Worm (Caenorhabditis elegans) whole organism, early embryonic: ENCODE data around the gene nhr-8.

Source experiments
- ama-1 ChIP-seq: fragments of 150-350 bp; optimal IDR thresholded peaks from 2 replicates; lab custom pipeline; 2014
- scrt-1 ChIP-seq: fragments of 200-800 bp; sonication (Bioruptor generic); IDR thresholded peaks from 2 replicates; pipeline ENCODE4 v1.3.6; 2022; ENCODE audit warnings: missing genetic modification characterization, missing compliant biosample characterization

DNA sequence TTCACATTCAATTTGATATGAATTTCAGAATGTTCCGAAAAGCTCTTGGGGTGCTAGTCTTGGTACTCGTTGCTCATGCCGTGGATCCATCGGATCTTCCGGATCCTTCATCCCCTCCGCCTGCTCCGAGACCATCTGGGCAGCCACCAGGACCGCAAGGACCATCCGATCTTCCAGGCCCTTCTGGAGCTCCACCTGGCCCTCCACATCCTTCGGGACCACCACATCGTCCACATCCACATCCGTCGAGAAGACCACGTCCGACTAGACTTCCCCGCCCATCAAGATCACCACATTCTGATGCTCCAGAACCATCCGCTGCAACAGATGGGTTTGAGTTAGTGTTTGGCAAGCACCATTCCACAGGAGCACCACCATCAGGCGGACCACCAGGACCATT lies 23.8 kb downstream of the nhr-8 start, which contains the start of gene clx-1:
- no peak for TF ChIP-seq scrt-1 (GFP tag; lab: Robert Waterston, UW)
- no peak for TF ChIP-seq ama-1 (lab: Kevin White, UChicago)
